Worm (Caenorhabditis elegans) whole organism, L1 larva: ENCODE measurements around the gene srab-4.

Experiments used
- ama-1 ChIP-seq: fragments of 150-350 bp; optimal IDR thresholded peaks from 2 replicates; lab custom pipeline; 2014
- ceh-82 ChIP-seq, 3 experiments: fragments of 150-350 bp in 1 of 3; sonication (generic microtip) in 2 of 3; optimal IDR thresholded peaks; 2 replicates each; lab custom pipeline; 2014 to 2017; ENCODE audit warnings: missing biosample characterization in 3 of 3, missing genetic modification characterization in 3 of 3
- jun-1 ChIP-seq: fragments of 150-350 bp; optimal IDR thresholded peaks from 2 replicates; lab custom pipeline; 2014; ENCODE audit warnings: missing biosample characterization, missing genetic modification reagents, missing genetic modification characterization
- nhr-237 ChIP-seq: fragments of 150-350 bp; optimal IDR thresholded peaks from 2 replicates; lab custom pipeline; 2014; ENCODE audit warnings: missing biosample characterization, missing genetic modification characterization
- skn-1 ChIP-seq: fragments of 150-350 bp; optimal IDR thresholded peaks from 2 replicates; lab custom pipeline; 2014; ENCODE audit warnings: missing biosample characterization, missing genetic modification characterization
- sox-4 ChIP-seq: sonication (generic microtip); optimal IDR thresholded peaks from 2 replicates; lab custom pipeline; 2016; ENCODE audit warnings: missing genetic modification characterization, missing compliant biosample characterization
- ztf-11 ChIP-seq, 2 experiments: sonication (generic microtip); optimal IDR thresholded peaks; 2 replicates each; lab custom pipeline; 2016 to 2017; ENCODE audit warnings: missing genetic modification characterization in 2 of 2, missing biosample characterization in 1 of 2, missing compliant biosample characterization in 1 of 2

- TF ChIP-seq nhr-237 (tag; lab: Kevin White, UChicago) (no peak), jun-1 (no peak), ceh-82 (tag; optimal IDR thresholded peaks at IDR 0.05; lab: Kevin White, UChicago) (no peak), ama-1 (lab: Kevin White, UChicago) (no peak), ztf-11 (tag; optimal IDR thresholded peaks at IDR 0.05; lab: Kevin White, UChicago) (no peak), sox-4 (tag; lab: Kevin White, UChicago) (no peak), skn-1 (tag; lab: Kevin White, UChicago) (no peak)
Observed at ce11 chrV:6979019-6979418, 24.9 kb upstream of the srab-4 start, which contains the start of gene sre-12.
